Worm (Caenorhabditis elegans): Measurements from ENCODE around the gene fipr-7.

DNA sequence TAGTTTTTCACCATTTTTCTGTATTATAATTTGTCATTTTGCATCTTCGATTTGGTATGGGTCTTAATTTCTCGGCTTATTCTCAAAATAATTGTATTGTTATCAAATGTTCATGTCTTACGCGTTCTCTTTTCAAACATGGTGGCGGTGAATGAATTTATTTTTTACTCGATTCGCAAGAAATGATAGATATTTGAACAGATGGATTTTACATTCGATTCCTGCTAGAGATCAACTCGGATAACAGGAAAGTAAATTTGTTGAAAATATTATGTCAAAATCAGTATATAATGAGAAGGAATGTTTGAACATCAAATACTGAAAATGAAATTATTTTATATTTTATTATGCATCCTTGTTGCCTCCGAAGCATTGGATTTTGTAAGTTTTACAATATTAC lies 46.6 kb upstream of the fipr-7 start, which contains the start of gene ZK856.4:
- no peak for TF ChIP-seq ttx-3 (tag; optimal IDR thresholded peaks at IDR 0.05)
- no peak for TF ChIP-seq dve-1 (tag; optimal IDR thresholded peaks at IDR 0.05)
- TF ChIP-seq sdc-2 (tag; optimal IDR thresholded peaks at IDR 0.05), result no peak

Data from whole organism, late embryonic.